Fruit fly (Drosophila melanogaster) whole organism, prepupa: Measurements from ENCODE around the gene erm.

Experiments used
- CG11294 ChIP-seq: fragments of 200-800 bp; sonication (Bioruptor generic); IDR thresholded peaks from 2 replicates; pipeline ENCODE4 v1.3.6; 2022; ENCODE audit warnings: missing biosample characterization, missing genetic modification characterization
- CG11762 ChIP-seq: fragments of 200-800 bp; sonication (Bioruptor generic); optimal IDR thresholded peaks from 3 replicates; lab custom pipeline; 2016; ENCODE audit warnings: missing biosample characterization, missing genetic modification characterization; ENCODE audit not compliant: insufficient read depth
- CG11902 ChIP-seq: fragments of 200-800 bp; sonication (Bioruptor generic); optimal IDR thresholded peaks from 3 replicates; lab custom pipeline; 2016; ENCODE audit warnings: missing biosample characterization, missing genetic modification characterization
- CG15336 ChIP-seq: fragments of 200-800 bp; sonication (Bioruptor generic); IDR thresholded peaks from 2 replicates; pipeline ENCODE4 v1.3.6; 2022; ENCODE audit warnings: missing biosample characterization, missing genetic modification characterization
- CG1621 ChIP-seq: fragments of 200-800 bp; sonication (Bioruptor generic); optimal IDR thresholded peaks from 3 replicates; lab custom pipeline; 2018; ENCODE audit warnings: missing biosample characterization, mild to moderate bottlenecking, missing genetic modification characterization
- CG16779 ChIP-seq: fragments of 200-800 bp; sonication (Bioruptor generic); optimal IDR thresholded peaks from 3 replicates; lab custom pipeline; 2017; ENCODE audit warnings: missing biosample characterization, mild to moderate bottlenecking, missing genetic modification characterization
- CG3032 ChIP-seq: fragments of 200-800 bp; optimal IDR thresholded peaks from 2 replicates; lab custom pipeline; 2019; ENCODE audit warnings: missing biosample characterization, mild to moderate bottlenecking, missing genetic modification characterization, moderate library complexity
- CG34406 ChIP-seq: fragments of 200-800 bp; sonication (Bioruptor generic); optimal IDR thresholded peaks from 3 replicates; lab custom pipeline; 2016; ENCODE audit warnings: missing biosample characterization, missing genetic modification characterization
- CG3919 ChIP-seq: fragments of 200-800 bp; sonication (Bioruptor generic); optimal IDR thresholded peaks from 3 replicates; lab custom pipeline; 2016; ENCODE audit warnings: missing biosample characterization, missing genetic modification characterization
- CG4318 ChIP-seq: fragments of 200-800 bp; sonication (Bioruptor generic); optimal IDR thresholded peaks from 3 replicates; lab custom pipeline; 2017; ENCODE audit warnings: missing biosample characterization, mild to moderate bottlenecking, missing genetic modification characterization
- CG6163 ChIP-seq: fragments of 200-800 bp; sonication (Bioruptor generic); IDR thresholded peaks from 3 replicates; pipeline ENCODE4 v1.3.6; 2022; ENCODE audit warnings: missing biosample characterization, missing genetic modification characterization
- CG6276 ChIP-seq: fragments of 200-800 bp; sonication (Bioruptor generic); optimal IDR thresholded peaks from 2 replicates; lab custom pipeline; 2017; ENCODE audit warnings: missing biosample characterization, mild to moderate bottlenecking, missing genetic modification characterization
- CG6792 ChIP-seq: fragments of 200-800 bp; sonication (Bioruptor generic); optimal IDR thresholded peaks from 3 replicates; lab custom pipeline; 2016; ENCODE audit warnings: missing biosample characterization, missing genetic modification characterization
- CG6854 ChIP-seq: fragments of 200-800 bp; sonication (Bioruptor generic); optimal IDR thresholded peaks from 2 replicates; lab custom pipeline; 2017; ENCODE audit warnings: missing biosample characterization, mild to moderate bottlenecking, missing genetic modification characterization
- CG8119 ChIP-seq: fragments of 200-800 bp; sonication (Bioruptor generic); IDR thresholded peaks from 3 replicates; pipeline ENCODE4 v1.3.6; 2022; ENCODE audit warnings: missing biosample characterization, missing genetic modification characterization
- CG8319 ChIP-seq: fragments of 200-800 bp; sonication (Bioruptor generic); optimal IDR thresholded peaks from 3 replicates; lab custom pipeline; 2016; ENCODE audit warnings: missing biosample characterization, missing genetic modification characterization
- CG9139 ChIP-seq: fragments of 200-800 bp; sonication (Bioruptor generic); optimal IDR thresholded peaks from 3 replicates; lab custom pipeline; 2017; ENCODE audit warnings: missing biosample characterization, mild to moderate bottlenecking, missing genetic modification characterization
- Eip75B ChIP-seq: fragments of 200-800 bp; sonication (Bioruptor generic); optimal IDR thresholded peaks from 3 replicates; lab custom pipeline; 2016; ENCODE audit warnings: missing biosample characterization, missing genetic modification characterization
- Eip78C ChIP-seq: fragments of 200-800 bp; sonication (Bioruptor generic); peaks from one replicate; lab custom pipeline; 2016; ENCODE audit warnings: missing biosample characterization, missing genetic modification characterization
- Eip93F ChIP-seq: fragments of 200-800 bp; sonication (Bioruptor generic); optimal IDR thresholded peaks from 2 replicates; lab custom pipeline; 2016; ENCODE audit warnings: missing biosample characterization, mild to moderate bottlenecking, missing genetic modification characterization
- Ets21C ChIP-seq: fragments of 200-800 bp; sonication (Bioruptor generic); optimal IDR thresholded peaks from 3 replicates; lab custom pipeline; 2016; ENCODE audit warnings: missing biosample characterization, missing genetic modification characterization
- Ets96B ChIP-seq: fragments of 200-800 bp; optimal IDR thresholded peaks from 2 replicates; lab custom pipeline; 2019; ENCODE audit warnings: missing biosample characterization, mild to moderate bottlenecking, missing genetic modification characterization, moderate library complexity
- Hr38 ChIP-seq: sonication (Bioruptor generic); optimal IDR thresholded peaks from 2 replicates; lab custom pipeline; 2016; ENCODE audit warnings: missing biosample characterization, missing genetic modification characterization
- Lpt ChIP-seq: fragments of 200-800 bp; sonication (Bioruptor generic); optimal IDR thresholded peaks from 3 replicates; lab custom pipeline; 2016; ENCODE audit warnings: missing biosample characterization, missing genetic modification characterization
- Met ChIP-seq: fragments of 200-800 bp; sonication (Bioruptor generic); optimal IDR thresholded peaks from 3 replicates; lab custom pipeline; 2016; ENCODE audit warnings: missing biosample characterization, missing genetic modification characterization
- OdsH ChIP-seq: fragments of 200-800 bp; sonication (Bioruptor generic); optimal IDR thresholded peaks from 3 replicates; lab custom pipeline; 2016; ENCODE audit warnings: missing biosample characterization, missing genetic modification characterization
- Smox ChIP-seq: fragments of 200-800 bp; sonication (Bioruptor generic); optimal IDR thresholded peaks from 3 replicates; lab custom pipeline; 2016; ENCODE audit warnings: missing biosample characterization, missing genetic modification characterization
- Sox14 ChIP-seq: fragments of 200-800 bp; sonication (Bioruptor generic); optimal IDR thresholded peaks from 3 replicates; lab custom pipeline; 2016; ENCODE audit warnings: missing biosample characterization, missing genetic modification characterization
- Sox15 ChIP-seq: fragments of 200-800 bp; sonication (Bioruptor generic); optimal IDR thresholded peaks from 3 replicates; lab custom pipeline; 2016; ENCODE audit warnings: missing biosample characterization, missing genetic modification characterization
- achi ChIP-seq: fragments of 200-800 bp; sonication (Bioruptor generic); optimal IDR thresholded peaks from 3 replicates; lab custom pipeline; 2016; ENCODE audit warnings: missing biosample characterization, missing genetic modification characterization
- acj6 ChIP-seq: fragments of 200-800 bp; sonication (Bioruptor generic); optimal IDR thresholded peaks from 3 replicates; lab custom pipeline; 2016; ENCODE audit warnings: missing biosample characterization, missing genetic modification characterization
- cyc ChIP-seq: fragments of 200-800 bp; sonication (Bioruptor generic); optimal IDR thresholded peaks from 3 replicates; lab custom pipeline; 2016; ENCODE audit warnings: missing biosample characterization, missing genetic modification characterization
- dac ChIP-seq: fragments of 200-800 bp; sonication (Bioruptor generic); optimal IDR thresholded peaks from 2 replicates; lab custom pipeline; 2017; ENCODE audit warnings: missing biosample characterization, mild to moderate bottlenecking, missing genetic modification characterization
- dsx ChIP-seq: fragments of 200-800 bp; optimal IDR thresholded peaks from 3 replicates; lab custom pipeline; 2019; ENCODE audit warnings: missing biosample characterization, mild to moderate bottlenecking, missing genetic modification characterization, moderate library complexity; ENCODE audit not compliant: poor library complexity, severe bottlenecking
- esn ChIP-seq: fragments of 200-800 bp; sonication (Bioruptor generic); optimal IDR thresholded peaks from 2 replicates; lab custom pipeline; 2016; ENCODE audit warnings: missing biosample characterization, mild to moderate bottlenecking, missing genetic modification characterization, moderate library complexity
- fd59A ChIP-seq: fragments of 200-800 bp; sonication (Bioruptor generic); optimal IDR thresholded peaks from 2 replicates; lab custom pipeline; 2017; ENCODE audit warnings: missing biosample characterization, mild to moderate bottlenecking, missing genetic modification characterization, missing genetic modification reagents
- fkh ChIP-seq: fragments of 200-800 bp; sonication (Bioruptor generic); optimal IDR thresholded peaks from 3 replicates; lab custom pipeline; 2017; ENCODE audit warnings: missing biosample characterization, mild to moderate bottlenecking, missing genetic modification characterization, moderate library complexity
- net ChIP-seq: fragments of 200-800 bp; sonication (Bioruptor generic); optimal IDR thresholded peaks from 3 replicates; lab custom pipeline; 2016; ENCODE audit warnings: missing biosample characterization, missing genetic modification characterization
- pdm3 ChIP-seq: fragments of 200-800 bp; sonication (Bioruptor generic); optimal IDR thresholded peaks from 3 replicates; lab custom pipeline; 2016; ENCODE audit warnings: missing biosample characterization, missing genetic modification characterization
- spab ChIP-seq: fragments of 200-800 bp; sonication (Bioruptor generic); optimal IDR thresholded peaks from 2 replicates; lab custom pipeline; 2017; ENCODE audit warnings: missing biosample characterization, mild to moderate bottlenecking, missing genetic modification characterization, missing genetic modification reagents
- ss ChIP-seq, 2 experiments: fragments of 200-800 bp; sonication (Bioruptor generic); optimal IDR thresholded peaks; 2 replicates in 1 of 2; 3 replicates in 1 of 2; lab custom pipeline; 2017 to 2018; ENCODE audit warnings: mild to moderate bottlenecking in 2 of 2, missing biosample characterization in 2 of 2, missing genetic modification characterization in 2 of 2, moderate library complexity in 1 of 2
- svp ChIP-seq: fragments of 200-800 bp; sonication (Bioruptor generic); peaks from one replicate; lab custom pipeline; 2016; ENCODE audit warnings: missing biosample characterization, missing genetic modification characterization
- topi ChIP-seq: fragments of 200-800 bp; sonication (Bioruptor generic); optimal IDR thresholded peaks from 3 replicates; lab custom pipeline; 2016; ENCODE audit warnings: missing biosample characterization, missing genetic modification characterization
- vri ChIP-seq: fragments of 200-800 bp; sonication (Bioruptor generic); optimal IDR thresholded peaks from 3 replicates; lab custom pipeline; 2016; ENCODE audit warnings: missing biosample characterization, mild to moderate bottlenecking, missing genetic modification characterization

Gene erm

DNA sequence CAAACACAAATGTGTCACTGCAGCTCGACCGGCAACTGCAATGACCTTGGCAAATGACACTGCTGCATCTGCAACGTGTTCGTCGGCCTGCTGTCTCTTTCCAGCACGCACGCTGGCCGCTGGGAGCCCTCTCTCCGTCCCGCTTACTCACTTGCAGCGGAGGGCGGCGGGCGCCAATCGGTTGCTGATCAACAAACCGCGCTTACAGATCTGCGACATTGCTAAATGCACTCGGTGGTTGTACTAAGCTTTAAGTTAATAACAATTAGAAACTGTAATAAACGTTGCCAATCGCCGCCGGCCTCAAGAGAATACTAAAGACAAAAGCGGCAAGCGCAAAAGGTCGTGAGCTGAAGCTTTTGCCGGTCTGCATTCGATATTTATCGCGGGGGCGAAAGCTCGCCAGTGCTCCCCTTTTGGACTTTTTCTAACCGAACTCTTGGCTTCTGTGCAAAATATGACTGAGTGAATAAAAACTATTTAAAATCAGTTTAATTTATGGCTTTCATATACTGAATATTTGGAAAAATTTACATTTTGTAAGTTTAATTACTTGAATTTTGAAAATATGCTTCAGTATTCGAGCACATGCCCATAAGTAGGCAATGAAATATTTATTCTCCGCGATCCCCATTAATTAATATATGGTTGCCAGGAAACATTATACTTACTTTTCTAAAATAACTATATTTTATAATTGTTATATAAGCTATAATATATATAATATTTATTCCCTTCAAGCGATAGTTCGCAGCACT, 17.5 kb upstream of the erm start, which contains the start of gene Got2 (continued):
- TF ChIP-seq Hr38 = no peak
- TF ChIP-seq CG11902 (GFP tag; lab: Kevin White, UChicago) = no peak
- no peak for TF ChIP-seq CG8119 (GFP tag; lab: Robert Waterston, UW)
- no peak for TF ChIP-seq CG3919
- TF ChIP-seq Ets96B (tag; lab: Kevin White, UChicago) = no peak
- no peak for TF ChIP-seq CG11294 (GFP tag; lab: Robert Waterston, UW)
- no peak for TF ChIP-seq CG1621 (tag; lab: Kevin White, UChicago)
- TF ChIP-seq Smox (GFP tag; lab: Kevin White, UChicago) = no peak
- TF ChIP-seq esn = peak; percentile 4
- no peak for TF ChIP-seq fd59A (GFP tag; lab: Kevin White, UChicago)
- peak; percentile 47 for TF ChIP-seq Met (GFP tag; lab: Kevin White, UChicago)
- TF ChIP-seq OdsH (GFP tag; lab: Kevin White, UChicago) = peak; percentile 45
- TF ChIP-seq dac (GFP tag; lab: Kevin White, UChicago) = no peak
- peak; percentile 28 for TF ChIP-seq CG9139 (GFP tag; lab: Kevin White, UChicago)
- TF ChIP-seq spab (GFP tag; lab: Kevin White, UChicago) = no peak
- peak; percentile 56 for TF ChIP-seq Eip78C (GFP tag; lab: Kevin White, UChicago)
- no peak for TF ChIP-seq topi (GFP tag; lab: Kevin White, UChicago)
- no peak for TF ChIP-seq net
- no peak for TF ChIP-seq CG11762 (GFP tag; lab: Kevin White, UChicago)
- TF ChIP-seq CG6792 (GFP tag; lab: Kevin White, UChicago) = no peak
- TF ChIP-seq Eip93F (GFP tag; lab: Kevin White, UChicago) = peak; percentile 38
- TF ChIP-seq CG6854 (GFP tag; lab: Kevin White, UChicago) = no peak
- no peak for TF ChIP-seq CG15336 (GFP tag; lab: Robert Waterston, UW)
- no peak for TF ChIP-seq fkh (GFP tag; lab: Kevin White, UChicago)

DNA sequence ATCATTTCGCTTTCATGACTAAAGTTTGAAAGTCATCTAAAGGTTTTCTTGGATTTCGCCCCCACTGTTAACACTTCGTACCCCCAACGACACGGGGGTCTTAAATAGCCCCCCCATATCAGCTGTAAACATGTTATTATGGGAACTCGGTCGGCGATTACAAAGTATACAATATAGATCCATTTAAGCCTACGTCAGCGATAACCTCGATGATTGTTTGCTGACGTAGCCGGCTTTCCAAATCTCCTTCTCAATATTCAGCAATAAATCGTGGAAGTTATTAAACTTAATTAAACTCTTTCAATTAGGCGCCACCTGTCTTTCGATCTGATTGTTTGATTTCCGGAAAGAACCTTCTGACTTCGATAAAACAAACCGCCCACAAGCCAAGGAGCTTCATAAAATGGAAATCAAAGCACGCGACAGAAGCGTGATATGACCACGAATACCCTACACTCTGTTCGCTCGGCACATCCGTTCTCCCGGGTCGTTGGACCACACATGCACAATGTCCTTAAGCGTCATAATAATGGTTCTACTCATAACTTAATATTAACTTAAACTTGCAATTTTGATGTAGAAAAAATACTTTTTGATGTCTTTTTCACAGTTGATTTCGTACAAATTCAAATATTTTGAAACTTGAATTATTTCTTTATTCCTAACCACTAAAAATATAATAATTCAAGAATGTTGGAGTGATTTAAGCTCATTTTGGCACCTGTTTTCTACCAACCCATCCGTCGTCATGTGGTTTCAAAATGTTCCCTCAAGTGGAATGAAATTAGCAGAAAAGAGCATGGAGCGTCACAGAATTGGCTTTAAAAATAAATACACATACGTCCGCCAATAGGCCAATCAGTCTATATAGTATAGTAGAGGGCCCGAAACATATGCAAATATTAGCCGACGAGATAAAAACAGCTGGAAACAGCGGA, 16.4 kb upstream of the erm start:
- peak; percentile 57 for TF ChIP-seq dsx
- TF ChIP-seq CG4318 (GFP tag; lab: Kevin White, UChicago) = no peak
- peak; percentile 63 for TF ChIP-seq Smox (GFP tag; lab: Kevin White, UChicago)
- peak; percentile 98 for TF ChIP-seq svp (GFP tag; lab: Kevin White, UChicago)
- peak; percentile 86 for TF ChIP-seq Eip78C (GFP tag; lab: Kevin White, UChicago)
- TF ChIP-seq Eip75B (GFP tag; lab: Kevin White, UChicago) = peak; percentile 63
- peak; percentile 55 for TF ChIP-seq CG34406 (GFP tag; lab: Kevin White, UChicago)
- peak; percentile 72 for TF ChIP-seq esn
- no peak for TF ChIP-seq ss (GFP tag; optimal IDR thresholded peaks at IDR 0.05; lab: Kevin White, UChicago)
- no peak for TF ChIP-seq Eip93F (GFP tag; lab: Kevin White, UChicago)
- TF ChIP-seq OdsH (GFP tag; lab: Kevin White, UChicago) = peak; percentile 60
- TF ChIP-seq Hr38 = no peak
- TF ChIP-seq topi (GFP tag; lab: Kevin White, UChicago) = peak; percentile 54
- TF ChIP-seq CG8119 (GFP tag; lab: Robert Waterston, UW) = peak; percentile 39; the same call in 1 of the 3 replicates
- no peak for TF ChIP-seq CG8319 (GFP tag; lab: Kevin White, UChicago)
- TF ChIP-seq CG6163 (GFP tag; lab: Robert Waterston, UW) = peak; percentile 34; the same call in 2 of the 3 replicates
- TF ChIP-seq CG16779 (tag; lab: Kevin White, UChicago) = no peak
- TF ChIP-seq CG3032 = peak; percentile 25
- peak; percentile 69 for TF ChIP-seq pdm3 (GFP tag; lab: Kevin White, UChicago)
- no peak for TF ChIP-seq Sox15 (GFP tag; lab: Kevin White, UChicago)
- TF ChIP-seq acj6 = peak; percentile 60
- TF ChIP-seq fkh (GFP tag; lab: Kevin White, UChicago) = peak; percentile 65
- peak; percentile 37 for TF ChIP-seq Lpt (GFP tag; lab: Kevin White, UChicago)
- TF ChIP-seq CG6792 (GFP tag; lab: Kevin White, UChicago) = peak; percentile 51
- peak; percentile 56 for TF ChIP-seq Sox14
- TF ChIP-seq Ets96B (tag; lab: Kevin White, UChicago) = peak; percentile 40
- peak; percentile 34 for TF ChIP-seq achi (GFP tag; lab: Kevin White, UChicago)
- TF ChIP-seq Ets21C = peak; percentile 60
- peak; percentile 22; the same call in 1 of the 2 replicates for TF ChIP-seq CG11294 (GFP tag; lab: Robert Waterston, UW)
- peak; percentile 44 for TF ChIP-seq cyc (GFP tag; lab: Kevin White, UChicago)
- TF ChIP-seq vri (GFP tag; lab: Kevin White, UChicago) = peak; percentile 79
- peak; percentile 70 for TF ChIP-seq Met (GFP tag; lab: Kevin White, UChicago)
- peak; percentile 34 for TF ChIP-seq CG1621 (tag; lab: Kevin White, UChicago)
- TF ChIP-seq CG6276 (GFP tag; lab: Kevin White, UChicago) = no peak
